Worm (Caenorhabditis elegans) whole organism, mixed stage, embryonic: ENCODE measurements around the gene ZK686.3.

Experiments used
- M03D4.4 ChIP-seq: sonication (generic microtip); optimal IDR thresholded peaks from 2 replicates; lab custom pipeline; 2017; ENCODE audit warnings: mild to moderate bottlenecking, missing genetic modification characterization, missing compliant biosample characterization
- bed-3 ChIP-seq: fragments of 200-800 bp; sonication (Bioruptor generic); optimal IDR thresholded peaks from 3 replicates; lab custom pipeline; 2018; ENCODE audit warnings: mild to moderate bottlenecking, missing genetic modification characterization, moderate library complexity, missing compliant biosample characterization
- blmp-1 ChIP-seq: fragments of 150-350 bp; optimal IDR thresholded peaks from 2 replicates; lab custom pipeline; 2014; ENCODE audit warnings: missing biosample characterization, missing genetic modification characterization
- ceh-39 ChIP-seq: fragments of 150-350 bp; optimal IDR thresholded peaks from 2 replicates; lab custom pipeline; 2014; ENCODE audit warnings: missing biosample characterization, missing genetic modification characterization
- ceh-43 ChIP-seq: fragments of 200-800 bp; sonication (Bioruptor generic); optimal IDR thresholded peaks from 2 replicates; lab custom pipeline; 2018; ENCODE audit warnings: mild to moderate bottlenecking, missing genetic modification characterization, moderate library complexity, missing compliant biosample characterization
- ceh-83 ChIP-seq: fragments of 200-800 bp; sonication (Bioruptor generic); optimal IDR thresholded peaks from 2 replicates; lab custom pipeline; 2018; ENCODE audit warnings: mild to moderate bottlenecking, missing genetic modification characterization, missing compliant biosample characterization
- ces-1 ChIP-seq: fragments of 150-350 bp; optimal IDR thresholded peaks from 2 replicates; lab custom pipeline; 2014; ENCODE audit warnings: missing biosample characterization, missing genetic modification reagents, missing genetic modification characterization
- cnd-1 ChIP-seq: fragments of 200-800 bp; sonication (Bioruptor generic); optimal IDR thresholded peaks from 2 replicates; lab custom pipeline; 2018; ENCODE audit warnings: mild to moderate bottlenecking, missing genetic modification characterization, missing compliant biosample characterization
- drap-1 ChIP-seq: fragments of 200-800 bp; sonication (Bioruptor generic); optimal IDR thresholded peaks from 3 replicates; lab custom pipeline; 2018; ENCODE audit warnings: mild to moderate bottlenecking, missing genetic modification characterization, missing compliant biosample characterization
- elt-3 ChIP-seq: fragments of 150-350 bp; optimal IDR thresholded peaks from 2 replicates; lab custom pipeline; 2014; ENCODE audit warnings: missing biosample characterization, missing genetic modification characterization
- flh-1 ChIP-seq: fragments of 200-800 bp; sonication (Bioruptor generic); optimal IDR thresholded peaks from 2 replicates; lab custom pipeline; 2018; ENCODE audit warnings: mild to moderate bottlenecking, missing genetic modification characterization, moderate library complexity, missing compliant biosample characterization
- ham-2 ChIP-seq: fragments of 200-800 bp; sonication (Bioruptor generic); optimal IDR thresholded peaks from 2 replicates; lab custom pipeline; 2018; ENCODE audit warnings: mild to moderate bottlenecking, missing genetic modification characterization, missing compliant biosample characterization
- hlh-1 ChIP-seq: fragments of 150-350 bp; optimal IDR thresholded peaks from 2 replicates; lab custom pipeline; 2014; ENCODE audit warnings: missing biosample characterization, missing genetic modification reagents, missing genetic modification characterization
- lin-32 ChIP-seq: fragments of 200-800 bp; sonication (Bioruptor generic); optimal IDR thresholded peaks from 2 replicates; lab custom pipeline; 2018; ENCODE audit warnings: mild to moderate bottlenecking, missing genetic modification characterization, missing compliant biosample characterization
- lsy-2 ChIP-seq: fragments of 150-350 bp; optimal IDR thresholded peaks from 2 replicates; lab custom pipeline; 2014; ENCODE audit warnings: missing biosample characterization, missing genetic modification characterization
- mab-5 ChIP-seq: fragments of 150-350 bp; optimal IDR thresholded peaks from 2 replicates; lab custom pipeline; 2014; ENCODE audit warnings: missing biosample characterization, missing genetic modification characterization
- mep-1 ChIP-seq: fragments of 150-350 bp; optimal IDR thresholded peaks from 2 replicates; lab custom pipeline; 2017; ENCODE audit warnings: missing biosample characterization, missing genetic modification reagents, missing genetic modification characterization, inconsistent platforms
- mls-2 ChIP-seq: sonication (generic microtip); optimal IDR thresholded peaks from 2 replicates; lab custom pipeline; 2016; ENCODE audit warnings: mild to moderate bottlenecking, missing genetic modification characterization, moderate library complexity, missing compliant biosample characterization
- nhr-12 ChIP-seq: fragments of 150-350 bp; optimal IDR thresholded peaks from 2 replicates; lab custom pipeline; 2014; ENCODE audit warnings: missing biosample characterization, missing genetic modification characterization
- nhr-2 ChIP-seq: fragments of 150-350 bp; optimal IDR thresholded peaks from 2 replicates; lab custom pipeline; 2014; ENCODE audit warnings: missing biosample characterization, missing genetic modification characterization
- nhr-237 ChIP-seq: fragments of 150-350 bp; optimal IDR thresholded peaks from 2 replicates; lab custom pipeline; 2014; ENCODE audit warnings: missing biosample characterization, missing genetic modification characterization
- nhr-28 ChIP-seq: fragments of 150-350 bp; optimal IDR thresholded peaks from 2 replicates; lab custom pipeline; 2014; ENCODE audit warnings: missing biosample characterization, missing genetic modification characterization
- nhr-76 ChIP-seq: sonication (generic microtip); optimal IDR thresholded peaks from 2 replicates; lab custom pipeline; 2017; ENCODE audit warnings: missing biosample characterization, missing genetic modification characterization
- sem-2 ChIP-seq: fragments of 200-800 bp; sonication (Bioruptor generic); optimal IDR thresholded peaks from 2 replicates; lab custom pipeline; 2018; ENCODE audit warnings: mild to moderate bottlenecking, missing genetic modification characterization, missing compliant biosample characterization
- snpc-4 ChIP-seq: fragments of 150-350 bp; optimal IDR thresholded peaks from 2 replicates; lab custom pipeline; 2014; ENCODE audit warnings: missing biosample characterization, missing genetic modification characterization
- tbx-8 ChIP-seq: fragments of 200-800 bp; sonication (Bioruptor generic); optimal IDR thresholded peaks from 2 replicates; lab custom pipeline; 2018; ENCODE audit warnings: mild to moderate bottlenecking, missing genetic modification characterization, moderate library complexity, missing compliant biosample characterization
- unc-120 ChIP-seq: sonication (generic microtip); optimal IDR thresholded peaks from 2 replicates; lab custom pipeline; 2017; ENCODE audit warnings: missing genetic modification characterization, missing compliant biosample characterization; ENCODE audit not compliant: poor library complexity, severe bottlenecking
- unc-39 ChIP-seq: fragments of 150-350 bp; optimal IDR thresholded peaks from 2 replicates; lab custom pipeline; 2014; ENCODE audit warnings: missing biosample characterization, missing genetic modification characterization
- zip-8 ChIP-seq: fragments of 150-350 bp; optimal IDR thresholded peaks from 2 replicates; lab custom pipeline; 2014; ENCODE audit warnings: missing biosample characterization, missing genetic modification characterization
- ztf-11 ChIP-seq: fragments of 150-350 bp; optimal IDR thresholded peaks from 2 replicates; lab custom pipeline; 2014; ENCODE audit warnings: missing biosample characterization, missing genetic modification characterization

The ZK686.3 gene

DNA sequence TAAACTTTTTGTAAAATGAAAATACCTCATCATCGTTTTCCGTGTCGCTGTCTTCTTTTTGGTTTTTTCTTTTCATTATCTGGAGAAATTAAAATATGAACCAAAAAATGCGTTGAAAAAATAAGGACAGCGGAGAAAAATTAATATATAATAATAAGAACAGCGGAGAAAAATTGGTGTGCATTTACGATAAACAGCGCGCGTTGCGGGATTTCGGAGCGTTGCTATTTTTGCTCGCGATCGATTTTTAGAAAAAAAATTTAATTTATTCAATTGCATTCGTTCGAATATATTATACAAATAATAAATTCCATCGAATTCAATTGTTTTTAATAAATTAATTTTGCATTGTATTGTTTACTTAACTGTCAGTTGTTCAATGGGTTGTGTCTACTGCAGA, 2.9 kb downstream of the ZK686.3 start, which contains the start of gene ZK686.2 (continued):
- TF ChIP-seq ham-2 = no peak
- no peak for TF ChIP-seq flh-1
- no peak for TF ChIP-seq nhr-76 (tag; lab: Kevin White, UChicago)
- TF ChIP-seq snpc-4 (tag; lab: Kevin White, UChicago) = no peak
- no peak for TF ChIP-seq bed-3 (GFP tag; lab: Kevin White, UChicago)
- TF ChIP-seq nhr-28 (tag; lab: Kevin White, UChicago) = no peak
- peak; percentile 81 for TF ChIP-seq ces-1 (GFP tag; lab: Kevin White, UChicago)

DNA sequence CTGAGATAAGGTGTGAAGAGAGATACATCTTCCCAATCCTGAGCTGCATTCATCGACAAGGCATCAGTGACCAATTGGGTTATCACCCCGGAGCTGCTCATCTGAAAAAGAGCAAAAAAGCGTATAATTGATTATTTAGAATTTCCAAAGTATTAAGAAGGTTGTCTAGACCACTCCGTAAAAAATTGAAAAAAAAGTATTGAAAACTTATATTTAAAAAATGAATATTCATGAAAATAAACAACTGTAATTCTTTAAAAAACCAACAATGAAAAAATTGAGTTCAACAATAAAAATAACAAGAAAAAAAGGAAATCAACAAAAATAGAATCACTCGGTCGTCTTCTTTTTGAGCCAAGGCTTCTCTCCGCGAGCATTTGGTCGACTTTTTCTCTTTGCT, 5.4 kb downstream of the ZK686.3 start, which contains the start of gene mtx-2:
Gene mtx-2 (minus strand): TSS at position 101 of the 400 bp plus-strand sequence.
- no peak for TF ChIP-seq ceh-43 (GFP tag; lab: Kevin White, UChicago)
- no peak for TF ChIP-seq M03D4.4
- no peak for TF ChIP-seq sem-2 (GFP tag; lab: Kevin White, UChicago)
- no peak for TF ChIP-seq nhr-2 (tag; lab: Kevin White, UChicago)
- TF ChIP-seq blmp-1 (tag; lab: Kevin White, UChicago) = no peak
- TF ChIP-seq hlh-1 (tag; lab: Kevin White, UChicago) = no peak
- TF ChIP-seq cnd-1 (tag; lab: Kevin White, UChicago) = no peak
- no peak for TF ChIP-seq lsy-2
- TF ChIP-seq, all 35 proteins: peak for 0

DNA sequence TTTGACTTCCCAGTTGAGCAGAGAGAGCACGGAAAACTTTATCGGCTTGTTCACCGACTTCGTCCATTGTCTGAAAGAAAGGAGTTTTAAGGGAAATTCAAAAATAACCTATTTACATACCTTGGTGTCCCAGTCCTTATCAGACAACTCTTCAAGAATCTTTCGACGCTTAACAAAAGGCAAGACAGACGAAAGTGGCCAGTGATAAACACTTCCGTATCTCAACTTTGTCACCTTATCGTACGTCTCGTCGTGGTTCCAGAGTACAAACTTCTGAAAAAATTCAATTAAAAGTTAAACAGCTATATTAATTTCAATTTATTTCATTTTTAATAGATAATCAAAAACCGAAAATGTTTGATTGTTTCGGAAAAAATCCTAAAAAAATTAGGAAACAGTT, 6.6 kb downstream of the ZK686.3 start:
- no peak for TF ChIP-seq lin-32 (GFP tag; lab: Kevin White, UChicago)
- TF ChIP-seq cnd-1 (tag; lab: Kevin White, UChicago) = no peak
- TF ChIP-seq M03D4.4 = no peak
- TF ChIP-seq nhr-76 (tag; lab: Kevin White, UChicago) = no peak
- no peak for TF ChIP-seq drap-1 (GFP tag; lab: Kevin White, UChicago)
- no peak for TF ChIP-seq bed-3 (GFP tag; lab: Kevin White, UChicago)
- no peak for TF ChIP-seq ceh-83

DNA sequence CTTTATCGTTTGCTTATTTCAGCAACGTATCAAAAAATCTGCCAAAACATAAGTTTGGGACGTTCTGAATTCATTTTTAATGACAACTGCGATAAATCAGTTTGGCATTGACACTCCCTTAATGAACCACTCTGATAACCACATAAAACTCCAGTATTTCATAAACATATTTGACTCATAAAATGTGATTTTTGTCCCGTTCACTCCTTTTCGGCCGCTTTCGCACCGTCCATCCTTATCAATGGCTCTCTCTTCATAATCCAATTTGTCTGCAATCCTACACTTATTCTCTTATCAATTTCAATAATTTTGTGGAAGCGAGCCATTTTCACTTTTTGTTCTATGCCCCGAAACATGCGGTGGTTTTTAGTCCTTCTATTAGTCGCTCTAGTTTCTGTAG, 10.3 kb downstream of the ZK686.3 start, which contains the start of gene pcp-1:
Gene pcp-1 (plus strand): TSS at position 342 of the 400 bp plus-strand sequence.
- TF ChIP-seq mab-5 (tag; lab: Kevin White, UChicago) = no peak
- TF ChIP-seq snpc-4 (tag; lab: Kevin White, UChicago) = no peak
- no peak for TF ChIP-seq nhr-2 (tag; lab: Kevin White, UChicago)
- no peak for TF ChIP-seq ceh-83
- no peak for TF ChIP-seq zip-8 (tag; lab: Kevin White, UChicago)
- TF ChIP-seq unc-120 (tag; lab: Kevin White, UChicago) = no peak
- no peak for TF ChIP-seq elt-3 (tag; lab: Kevin White, UChicago)
- TF ChIP-seq lin-32 (GFP tag; lab: Kevin White, UChicago) = no peak
- no peak for TF ChIP-seq tbx-8 (GFP tag; lab: Kevin White, UChicago)
- TF ChIP-seq mep-1 (tag; lab: Kevin White, UChicago) = no peak
- no peak for TF ChIP-seq nhr-76 (tag; lab: Kevin White, UChicago)
- TF ChIP-seq unc-39 = no peak
- no peak for TF ChIP-seq lsy-2
- TF ChIP-seq bed-3 (GFP tag; lab: Kevin White, UChicago) = no peak
- TF ChIP-seq M03D4.4 = no peak

- no peak for TF ChIP-seq blmp-1 (tag; lab: Kevin White, UChicago)
- no peak for TF ChIP-seq nhr-2 (tag; lab: Kevin White, UChicago)
- TF ChIP-seq nhr-237 = no peak
- TF ChIP-seq snpc-4 (tag; lab: Kevin White, UChicago) = no peak
- no peak for TF ChIP-seq ceh-83
- TF ChIP-seq sem-2 (GFP tag; lab: Kevin White, UChicago) = no peak
- no peak for TF ChIP-seq elt-3 (tag; lab: Kevin White, UChicago)
- TF ChIP-seq mls-2 = no peak
- TF ChIP-seq ceh-39 (tag; lab: Kevin White, UChicago) = no peak
- TF ChIP-seq drap-1 (GFP tag; lab: Kevin White, UChicago) = no peak
- no peak for TF ChIP-seq nhr-12 (tag; lab: Kevin White, UChicago)
- TF ChIP-seq mep-1 (tag; lab: Kevin White, UChicago) = no peak
- no peak for TF ChIP-seq cnd-1 (tag; lab: Kevin White, UChicago)
- no peak for TF ChIP-seq nhr-28 (tag; lab: Kevin White, UChicago)
- no peak for TF ChIP-seq ces-1 (GFP tag; lab: Kevin White, UChicago)
- TF ChIP-seq zip-8 (tag; lab: Kevin White, UChicago) = no peak
- no peak for TF ChIP-seq tbx-8 (GFP tag; lab: Kevin White, UChicago)
- no peak for TF ChIP-seq ztf-11
- TF ChIP-seq unc-39 = no peak
Observed at ce11 chrIII:7754348-7754747, 14.5 kb downstream of the ZK686.3 start, which contains the start of gene cdh-3. Gene cdh-3, minus strand, starts transcription at chrIII:7754448.
